Worm (Caenorhabditis elegans): ENCODE data around the gene F12E12.1.

ce11 chrII:3701305-3701704, 40.4 kb upstream of the F12E12.1 start, which contains the start of gene srx-105:
- TF ChIP-seq snpc-4 (tag; optimal IDR thresholded peaks at IDR 0.05) (no peak), elt-1 (tag; optimal IDR thresholded peaks at IDR 0.05) (no peak), ama-1 (optimal IDR thresholded peaks at IDR 0.05) (no peak), sea-2 (GFP tag; optimal IDR thresholded peaks at IDR 0.05) (no peak), zag-1 (tag; optimal IDR thresholded peaks at IDR 0.05) (no peak)

Measured in whole organism, L3 larva.